Fruit fly (Drosophila melanogaster) whole organism, larva: ENCODE measurements around the gene Met.

Source experiments
- noc ChIP-seq: fragments of 200-800 bp; sonication (Bioruptor generic); optimal IDR thresholded peaks from 3 replicates; lab custom pipeline; 2019; ENCODE audit warnings: missing biosample characterization, mild to moderate bottlenecking, missing genetic modification characterization, moderate library complexity

Met gene

DNA sequence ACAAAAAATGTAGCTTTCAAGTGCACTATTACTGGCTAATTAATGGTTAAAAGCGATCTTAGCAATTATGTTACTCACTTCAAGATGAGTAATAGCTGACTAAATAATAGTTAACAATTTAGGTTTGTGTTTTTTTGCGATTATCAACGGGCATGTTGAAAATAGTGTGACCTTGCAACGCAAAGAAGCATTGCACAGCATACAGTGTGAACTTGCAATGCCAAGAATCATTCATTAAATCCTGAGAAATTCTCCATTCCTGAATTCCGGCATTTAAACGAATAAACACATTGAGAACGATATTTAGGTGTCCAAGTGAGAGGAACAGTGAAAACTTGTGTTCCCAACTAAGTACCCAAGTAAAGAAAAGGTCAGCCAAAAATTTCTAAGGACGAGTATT, 43.7 kb downstream of the Met start:
- no peak for TF ChIP-seq noc (tag; lab: Kevin White, UChicago)

DNA sequence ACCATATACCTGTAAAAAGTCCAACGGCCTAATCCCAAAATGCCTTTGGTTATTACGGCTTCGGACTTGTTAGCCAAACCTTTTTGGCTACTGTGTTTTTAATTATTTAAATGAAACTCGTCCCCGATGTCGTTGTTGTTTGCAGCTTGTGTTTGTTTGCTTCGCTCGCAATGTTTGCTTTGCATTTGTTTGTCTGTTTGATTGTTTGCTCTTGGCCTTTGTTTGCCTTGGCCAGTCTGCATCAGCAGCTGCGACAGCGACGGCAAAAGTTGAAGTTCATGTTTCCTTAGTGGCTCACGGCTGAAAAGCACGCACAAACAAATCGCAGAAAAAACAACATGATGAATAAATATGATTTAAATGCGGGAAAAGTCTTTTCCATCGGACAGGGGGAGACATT, 44.6 kb downstream of the Met start:
- peak; percentile 15 for TF ChIP-seq noc (tag; lab: Kevin White, UChicago)

DNA sequence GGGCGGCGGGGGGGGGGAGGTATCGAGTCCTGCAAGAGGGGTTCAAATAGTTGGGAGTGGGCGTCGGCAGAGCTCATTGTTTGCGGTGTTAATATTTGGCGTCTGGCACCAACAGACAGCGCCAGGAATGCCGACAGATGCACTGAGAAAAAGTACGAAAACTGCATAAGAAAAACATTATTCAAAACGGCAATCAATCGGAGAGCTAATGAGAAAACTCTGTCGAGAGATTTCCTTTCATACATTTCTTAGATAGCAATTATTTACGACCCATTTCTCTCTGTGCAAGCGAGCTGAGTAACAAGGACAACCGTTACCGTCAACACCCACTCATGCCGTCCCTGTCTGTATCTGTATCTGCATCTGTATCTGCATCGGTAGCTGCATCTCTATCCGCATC, 48.1 kb downstream of the Met start:
- no peak for TF ChIP-seq noc (tag; lab: Kevin White, UChicago)
